Worm (Caenorhabditis elegans) whole organism, L2 larva: ENCODE measurements around the gene C06B3.6.

Experiments used
- C34F6.9 ChIP-seq: fragments of 150-350 bp; optimal IDR thresholded peaks from 2 replicates; lab custom pipeline; 2014; ENCODE audit warnings: missing biosample characterization, missing genetic modification characterization
- R02D3.7 ChIP-seq: fragments of 150-350 bp; optimal IDR thresholded peaks from 2 replicates; lab custom pipeline; 2014; ENCODE audit warnings: missing biosample characterization, missing genetic modification characterization
- ZK546.5 ChIP-seq: sonication (generic microtip); optimal IDR thresholded peaks from 2 replicates; lab custom pipeline; 2017; ENCODE audit warnings: missing biosample characterization, missing genetic modification characterization
- alr-1 ChIP-seq: fragments of 150-350 bp; optimal IDR thresholded peaks from 2 replicates; lab custom pipeline; 2014; ENCODE audit warnings: missing biosample characterization, missing genetic modification characterization
- aly-2 ChIP-seq: fragments of 150-350 bp; optimal IDR thresholded peaks from 2 replicates; lab custom pipeline; 2014; ENCODE audit warnings: missing biosample characterization, missing genetic modification characterization
- ama-1 ChIP-seq: fragments of 150-350 bp; optimal IDR thresholded peaks from 2 replicates; lab custom pipeline; 2018; ENCODE audit warnings: inconsistent platforms
- blmp-1 ChIP-seq: sonication (generic microtip); optimal IDR thresholded peaks from 2 replicates; lab custom pipeline; 2017; ENCODE audit warnings: missing genetic modification characterization, mild to moderate bottlenecking, missing compliant biosample characterization, antibody characterized with exemption, moderate library complexity; ENCODE audit not compliant: insufficient read depth
- ceh-16 ChIP-seq: fragments of 150-350 bp; optimal IDR thresholded peaks from 2 replicates; lab custom pipeline; 2014; ENCODE audit warnings: missing biosample characterization, missing genetic modification characterization
- crh-2 ChIP-seq: sonication (generic microtip); optimal IDR thresholded peaks from 2 replicates; lab custom pipeline; 2017; ENCODE audit warnings: missing biosample characterization, missing genetic modification characterization
- egl-27 ChIP-seq: sonication (generic microtip); optimal IDR thresholded peaks from 3 replicates; lab custom pipeline; 2017; ENCODE audit warnings: missing biosample characterization, missing genetic modification reagents, missing genetic modification characterization
- elt-3 ChIP-seq: sonication (generic microtip); optimal IDR thresholded peaks from 2 replicates; lab custom pipeline; 2017; ENCODE audit warnings: missing biosample characterization, missing genetic modification characterization
- fos-1 ChIP-seq: fragments of 150-350 bp; optimal IDR thresholded peaks from 2 replicates; lab custom pipeline; 2014; ENCODE audit warnings: missing biosample characterization, missing genetic modification characterization
- gmeb-1 ChIP-seq: fragments of 150-350 bp; optimal IDR thresholded peaks from 2 replicates; lab custom pipeline; 2014; ENCODE audit warnings: missing biosample characterization, missing genetic modification characterization
- lin-11 ChIP-seq: fragments of 150-350 bp; sonication (generic microtip); optimal IDR thresholded peaks from 2 replicates; lab custom pipeline; 2014; ENCODE audit warnings: missing biosample characterization, missing genetic modification characterization, inconsistent platforms, mixed read lengths
- lin-39 ChIP-seq: fragments of 150-350 bp; optimal IDR thresholded peaks from 2 replicates; lab custom pipeline; 2014; ENCODE audit warnings: missing biosample characterization, missing genetic modification reagents, missing genetic modification characterization
- lsy-2 ChIP-seq, 2 experiments: fragments of 150-350 bp in 1 of 2; sonication (generic microtip) in 1 of 2; optimal IDR thresholded peaks; 2 replicates each; lab custom pipeline; 2014 to 2017; ENCODE audit warnings: missing biosample characterization in 2 of 2, missing genetic modification characterization in 2 of 2
- mab-5 ChIP-seq: fragments of 150-350 bp; optimal IDR thresholded peaks from 2 replicates; lab custom pipeline; 2014; ENCODE audit warnings: missing biosample characterization, missing genetic modification characterization
- mbf-1 ChIP-seq: sonication (generic microtip); optimal IDR thresholded peaks from 2 replicates; lab custom pipeline; 2017; ENCODE audit warnings: missing biosample characterization, missing genetic modification characterization
- mdl-1 ChIP-seq, 2 experiments: fragments of 150-350 bp in 1 of 2; sonication (generic microtip) in 1 of 2; optimal IDR thresholded peaks; 2 replicates each; lab custom pipeline; 2017; ENCODE audit warnings: missing biosample characterization in 2 of 2, missing genetic modification characterization in 2 of 2
- nhr-10 ChIP-seq: sonication (generic microtip); optimal IDR thresholded peaks from 2 replicates; lab custom pipeline; 2017; ENCODE audit warnings: missing biosample characterization, missing genetic modification characterization
- nhr-11 ChIP-seq: fragments of 150-350 bp; optimal IDR thresholded peaks from 2 replicates; lab custom pipeline; 2014; ENCODE audit warnings: missing biosample characterization, missing genetic modification characterization
- nhr-129 ChIP-seq: fragments of 150-350 bp; optimal IDR thresholded peaks from 2 replicates; lab custom pipeline; 2014; ENCODE audit warnings: missing biosample characterization, missing genetic modification characterization
- nhr-21 ChIP-seq: fragments of 150-350 bp; optimal IDR thresholded peaks from 2 replicates; lab custom pipeline; 2014; ENCODE audit warnings: missing biosample characterization, missing genetic modification characterization
- nhr-23 ChIP-seq: fragments of 150-350 bp; optimal IDR thresholded peaks from 2 replicates; lab custom pipeline; 2014; ENCODE audit warnings: missing biosample characterization, missing genetic modification reagents, missing genetic modification characterization
- nhr-237 ChIP-seq: fragments of 150-350 bp; optimal IDR thresholded peaks from 2 replicates; lab custom pipeline; 2014; ENCODE audit warnings: missing biosample characterization, missing genetic modification characterization
- nhr-25 ChIP-seq: fragments of 150-350 bp; sonication (generic microtip); optimal IDR thresholded peaks from 3 replicates; lab custom pipeline; 2014; ENCODE audit warnings: missing biosample characterization, missing genetic modification characterization
- nhr-6 ChIP-seq: fragments of 150-350 bp; optimal IDR thresholded peaks from 2 replicates; lab custom pipeline; 2014; ENCODE audit warnings: missing biosample characterization, missing genetic modification characterization
- peb-1 ChIP-seq: fragments of 150-350 bp; optimal IDR thresholded peaks from 2 replicates; lab custom pipeline; 2014; ENCODE audit warnings: missing biosample characterization, missing genetic modification characterization
- sem-4 ChIP-seq: fragments of 150-350 bp; optimal IDR thresholded peaks from 2 replicates; lab custom pipeline; 2014; ENCODE audit warnings: missing biosample characterization, missing genetic modification reagents, missing genetic modification characterization
- skn-1 ChIP-seq: sonication (generic microtip); optimal IDR thresholded peaks from 2 replicates; lab custom pipeline; 2017; ENCODE audit warnings: missing biosample characterization, missing genetic modification characterization
- sma-3 ChIP-seq: sonication (generic microtip); optimal IDR thresholded peaks from 2 replicates; lab custom pipeline; 2016; ENCODE audit warnings: missing genetic modification reagents, missing genetic modification characterization, missing compliant biosample characterization
- sma-9 ChIP-seq, 2 experiments: fragments of 150-350 bp in 1 of 2; sonication (generic microtip) in 1 of 2; optimal IDR thresholded peaks; 2 replicates each; lab custom pipeline; 2014 to 2016; ENCODE audit warnings: missing genetic modification characterization in 2 of 2, mild to moderate bottlenecking in 1 of 2, missing biosample characterization in 1 of 2, missing compliant biosample characterization in 1 of 2, missing genetic modification reagents in 1 of 2, moderate library complexity in 1 of 2
- snpc-4 ChIP-seq: fragments of 150-350 bp; optimal IDR thresholded peaks from 2 replicates; lab custom pipeline; 2014; ENCODE audit warnings: missing biosample characterization, missing genetic modification characterization
- unc-39 ChIP-seq: fragments of 150-350 bp; optimal IDR thresholded peaks from 2 replicates; lab custom pipeline; 2014; ENCODE audit warnings: missing biosample characterization, missing genetic modification characterization
- unc-62 ChIP-seq: fragments of 150-350 bp; optimal IDR thresholded peaks from 2 replicates; lab custom pipeline; 2014; ENCODE audit warnings: missing biosample characterization, missing genetic modification reagents, missing genetic modification characterization
- zag-1 ChIP-seq: fragments of 150-350 bp; optimal IDR thresholded peaks from 2 replicates; lab custom pipeline; 2014; ENCODE audit warnings: missing biosample characterization, missing genetic modification characterization
- ztf-1 ChIP-seq: fragments of 200-800 bp; sonication (Bioruptor generic); conservative IDR thresholded peaks from 2 replicates; pipeline ENCODE4 v1.3.6; 2022; ENCODE audit warnings: missing genetic modification characterization, missing compliant biosample characterization
- ztf-11 ChIP-seq: sonication (generic microtip); optimal IDR thresholded peaks from 2 replicates; lab custom pipeline; 2017; ENCODE audit warnings: missing biosample characterization, missing genetic modification characterization
- ztf-4 ChIP-seq: fragments of 150-350 bp; optimal IDR thresholded peaks from 2 replicates; lab custom pipeline; 2014; ENCODE audit warnings: missing biosample characterization, missing genetic modification characterization

Gene C06B3.6

DNA sequence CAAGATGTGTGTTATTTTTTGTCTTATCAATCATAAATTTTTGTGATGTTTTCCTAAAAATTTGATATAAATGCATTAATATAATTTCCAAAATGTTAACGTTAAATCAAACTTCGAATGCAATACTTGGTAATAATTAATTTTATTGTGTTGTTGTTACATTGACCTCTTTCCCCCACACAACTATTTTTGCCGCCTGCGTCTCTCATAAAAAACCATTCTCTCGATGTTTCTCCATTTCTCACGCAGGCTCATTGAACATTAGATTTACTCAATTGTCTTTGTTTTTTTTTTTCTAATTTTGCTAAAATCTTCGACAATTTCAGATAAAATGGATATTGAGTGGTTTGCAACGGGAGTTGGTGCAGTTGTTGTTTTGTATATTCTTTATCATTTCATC is 2.6 kb downstream of the C06B3.6 start, which contains the start of gene stdh-1:
TSS of gene stdh-1 (plus strand) at position 327 of the 400 bp plus-strand sequence.
- TF ChIP-seq nhr-10 (tag; lab: Kevin White, UChicago) (no peak), nhr-21 (tag; lab: Kevin White, UChicago) (peak; percentile 4), sma-3 (GFP tag; lab: Kevin White, UChicago) (no peak), lin-11 (tag; lab: Kevin White, UChicago) (no peak), peb-1 (tag; lab: Kevin White, UChicago) (no peak), nhr-6 (no peak), mdl-1 (tag; optimal IDR thresholded peaks at IDR 0.05; lab: Kevin White, UChicago) (no peak), sma-9 (GFP tag; optimal IDR thresholded peaks at IDR 0.05; lab: Kevin White, UChicago) (peak; percentile 28), sma-9 (tag; optimal IDR thresholded peaks at IDR 0.05; lab: Kevin White, UChicago) (no peak), fos-1 (no peak), C34F6.9 (peak; percentile 34), R02D3.7 (tag; lab: Kevin White, UChicago) (no peak), nhr-129 (tag; lab: Kevin White, UChicago) (peak; percentile 21)

DNA sequence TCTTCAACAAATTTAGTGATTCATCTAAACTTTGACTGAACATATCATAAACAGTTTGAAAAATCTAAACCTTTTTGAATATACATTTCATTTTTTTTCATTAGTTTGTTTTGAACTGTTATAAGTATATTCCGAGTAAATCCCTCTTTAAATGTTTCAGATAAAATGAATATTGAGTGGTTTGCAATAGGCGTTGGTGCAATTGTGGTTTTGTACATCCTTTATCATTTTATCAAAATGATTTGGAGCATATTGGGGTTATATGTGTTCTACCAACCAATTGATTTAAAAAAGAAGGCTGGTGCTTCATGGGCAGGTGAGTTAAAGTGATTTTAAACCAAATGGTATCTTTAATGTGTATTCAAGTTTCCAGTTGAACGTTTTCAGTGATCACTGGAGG is 4.3 kb downstream of the C06B3.6 start, which contains the start of gene stdh-3:
TSS of gene stdh-3 (plus strand) at position 166 of the 400 bp plus-strand sequence.
- TF ChIP-seq ztf-4 (tag; lab: Kevin White, UChicago), result no peak
- TF ChIP-seq C34F6.9, result no peak
- no peak for TF ChIP-seq unc-39
- TF ChIP-seq nhr-11 (tag; lab: Kevin White, UChicago), result no peak
- TF ChIP-seq ZK546.5 (tag; lab: Kevin White, UChicago), result no peak
- no peak for TF ChIP-seq nhr-23 (tag; lab: Kevin White, UChicago)
- no peak for TF ChIP-seq lin-39 (tag; lab: Kevin White, UChicago)
- TF ChIP-seq R02D3.7 (tag; lab: Kevin White, UChicago), result no peak
- TF ChIP-seq crh-2 (tag; lab: Kevin White, UChicago), result no peak
- TF ChIP-seq gmeb-1 (tag; lab: Kevin White, UChicago), result no peak
- no peak for TF ChIP-seq snpc-4
- TF ChIP-seq unc-62 (GFP tag; lab: Kevin White, UChicago), result no peak
- no peak for TF ChIP-seq egl-27 (tag; lab: Kevin White, UChicago)
- no peak for TF ChIP-seq nhr-10 (tag; lab: Kevin White, UChicago)

DNA sequence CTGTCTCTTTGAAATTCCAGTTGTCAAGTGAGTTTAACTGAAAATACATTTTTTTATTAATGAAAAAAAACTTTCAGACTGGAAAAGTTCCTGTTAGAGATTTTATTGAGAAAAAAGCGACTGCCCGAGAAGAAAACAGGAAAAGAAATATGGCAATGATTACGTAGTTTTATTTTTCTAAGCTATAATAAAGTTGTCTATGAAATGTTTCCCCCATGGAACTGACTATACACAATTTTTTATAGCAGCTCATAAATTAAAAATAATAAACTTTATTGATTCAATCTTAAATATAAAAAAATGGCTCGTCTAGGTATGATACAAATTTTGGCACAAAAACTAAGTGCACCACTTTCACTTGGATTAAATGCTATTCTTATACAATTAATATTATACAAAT is 6.3 kb downstream of the C06B3.6 start, which contains the start of gene C06B3.1:
TSS of gene C06B3.1 (plus strand) at position 301 of the 400 bp plus-strand sequence.
- no peak for TF ChIP-seq ama-1 (lab: Kevin White, UChicago)
- TF ChIP-seq elt-3, result no peak
- TF ChIP-seq C34F6.9, result no peak
- TF ChIP-seq nhr-25 (tag; lab: Kevin White, UChicago), result no peak
- no peak for TF ChIP-seq nhr-21 (tag; lab: Kevin White, UChicago)
- TF ChIP-seq ztf-11 (tag; lab: Kevin White, UChicago), result no peak
- no peak for TF ChIP-seq mbf-1
- no peak for TF ChIP-seq gmeb-1 (tag; lab: Kevin White, UChicago)
- no peak for TF ChIP-seq mab-5 (tag; lab: Kevin White, UChicago)
- TF ChIP-seq ceh-16 (tag; lab: Kevin White, UChicago), result no peak

DNA sequence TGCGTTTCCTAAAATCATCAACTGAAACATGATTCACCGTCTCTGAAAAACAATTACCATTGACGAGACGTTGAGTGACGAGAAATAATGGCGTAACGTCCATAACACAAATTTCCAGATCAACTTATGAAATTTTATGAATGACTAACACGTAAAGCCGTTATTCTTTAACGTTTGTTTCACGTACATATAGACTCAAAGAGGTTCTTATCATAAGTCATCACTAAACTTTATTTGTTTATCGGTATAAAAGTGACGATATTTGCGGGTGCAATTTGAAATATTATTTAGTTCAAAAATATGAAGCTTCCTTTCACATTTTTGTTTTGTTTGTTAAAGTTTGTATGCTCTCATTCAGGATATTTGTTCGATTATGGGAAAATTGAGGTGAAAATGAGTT is 9.6 kb downstream of the C06B3.6 start, which contains the start of gene oac-3:
TSS of gene oac-3 (plus strand) at position 301 of the 400 bp plus-strand sequence.
- no peak for TF ChIP-seq unc-62 (GFP tag; lab: Kevin White, UChicago)
- no peak for TF ChIP-seq nhr-6
- no peak for TF ChIP-seq mdl-1 (tag; optimal IDR thresholded peaks at IDR 0.05; lab: Kevin White, UChicago)
- no peak for TF ChIP-seq lsy-2 (tag; optimal IDR thresholded peaks at IDR 0.05; lab: Kevin White, UChicago)
- no peak for TF ChIP-seq sem-4 (tag; lab: Kevin White, UChicago)
- TF ChIP-seq, all 48 proteins: peak for 0

DNA sequence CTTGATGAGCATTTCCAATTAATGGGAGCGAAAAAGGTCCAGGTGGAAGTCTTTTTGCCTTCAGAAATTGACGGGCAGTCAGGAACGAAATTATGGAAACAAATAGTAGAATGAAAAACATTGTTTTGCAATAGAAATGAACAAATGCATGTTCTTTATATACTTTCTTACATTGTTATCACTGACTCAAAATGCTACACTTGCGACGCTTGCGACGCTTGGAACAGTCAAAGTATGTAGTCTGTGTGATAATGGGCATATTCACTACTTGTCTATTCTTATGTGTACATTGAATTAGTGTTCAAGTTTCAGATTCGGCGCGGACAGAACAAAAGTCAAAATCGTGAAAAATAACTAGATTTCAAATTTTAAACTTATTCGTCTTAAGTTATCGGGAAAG is 10.4 kb downstream of the C06B3.6 start, which contains the start of gene cyp-35C1:
TSS of gene cyp-35C1 (minus strand) at position 132 of the 400 bp plus-strand sequence.
- TF ChIP-seq fos-1, result peak; percentile 5
- TF ChIP-seq ztf-1, result no peak
- TF ChIP-seq nhr-237 (tag; lab: Kevin White, UChicago), result no peak
- TF ChIP-seq sma-9 (GFP tag; optimal IDR thresholded peaks at IDR 0.05; lab: Kevin White, UChicago), result peak; percentile 34
- TF ChIP-seq sma-9 (tag; optimal IDR thresholded peaks at IDR 0.05; lab: Kevin White, UChicago), result no peak
- TF ChIP-seq alr-1 (tag; lab: Kevin White, UChicago), result no peak
- TF ChIP-seq aly-2, result no peak
- TF ChIP-seq R02D3.7 (tag; lab: Kevin White, UChicago), result no peak
- no peak for TF ChIP-seq zag-1
- TF ChIP-seq blmp-1 (tag; lab: Kevin White, UChicago), result no peak
- no peak for TF ChIP-seq skn-1 (tag; lab: Kevin White, UChicago)
- TF ChIP-seq unc-62 (GFP tag; lab: Kevin White, UChicago), result no peak
- no peak for TF ChIP-seq nhr-23 (tag; lab: Kevin White, UChicago)
